Fruit fly (Drosophila melanogaster) whole organism, larva: Measurements from ENCODE around the gene prd.

Experiments used
- noc ChIP-seq: fragments of 200-800 bp; sonication (Bioruptor generic); optimal IDR thresholded peaks from 3 replicates; lab custom pipeline; 2019; ENCODE audit warnings: missing biosample characterization, mild to moderate bottlenecking, missing genetic modification characterization, moderate library complexity

prd gene

dm6 chr2L:12048723-12049122 lies 36.9 kb downstream of the prd start, which contains the start of gene Plzf:
Plzf (minus strand) TSS chr2L:12048918.
- TF ChIP-seq noc (tag; lab: Kevin White, UChicago): no peak

- TF ChIP-seq noc (tag; lab: Kevin White, UChicago): peak; percentile 50
These were observed 38.8 kb downstream of the prd start for dm6 chr2L:12046856-12047230.

dm6 chr2L:12045941-12046855 lies 39.4 kb downstream of the prd start, which contains the start of gene CG6770:
CG6770 (minus strand) TSS chr2L:12046118.
- peak; percentile 87 for TF ChIP-seq noc (tag; lab: Kevin White, UChicago)

- TF ChIP-seq noc (tag; lab: Kevin White, UChicago): no peak
These were observed 40.1 kb downstream of the prd start for dm6 chr2L:12045578-12045940.

dm6 chr2L:12044613-12045350 lies 40.8 kb downstream of the prd start, which contains the start of gene CG6785:
CG6785 (minus strand) TSS chr2L:12045200.
- peak; percentile 84 for TF ChIP-seq noc (tag; lab: Kevin White, UChicago)

- no peak for TF ChIP-seq noc (tag; lab: Kevin White, UChicago)
These were observed 45.1 kb downstream of the prd start, which contains the start of gene CG6766 for dm6 chr2L:12040510-12040909. CG6766 (minus strand) TSS chr2L:12040689.

- TF ChIP-seq noc (tag; lab: Kevin White, UChicago): no peak
These were observed 47.4 kb downstream of the prd start, which contains the start of gene Tom70 for dm6 chr2L:12038177-12038581. Tom70 (minus strand) TSS chr2L:12038511.

- TF ChIP-seq noc (tag; lab: Kevin White, UChicago): no peak
These were observed 51.7 kb downstream of the prd start, which contains the start of gene CG18788 for dm6 chr2L:12033890-12034289. CG18788 (plus strand) TSS chr2L:12034190.
